Worm (Caenorhabditis elegans) whole organism, late embryonic: ENCODE results near the gene snf-9.

Experiments used
- C08G9.2 ChIP-seq: sonication (generic microtip); optimal IDR thresholded peaks from 2 replicates; lab custom pipeline; 2016; ENCODE audit warnings: mild to moderate bottlenecking, missing genetic modification characterization, moderate library complexity, missing compliant biosample characterization
- C38D4.7 ChIP-seq: fragments of 200-800 bp; sonication (Bioruptor generic); optimal IDR thresholded peaks from 2 replicates; lab custom pipeline; 2018; ENCODE audit warnings: mild to moderate bottlenecking, missing genetic modification characterization, moderate library complexity, missing compliant biosample characterization
- F13H6.1 ChIP-seq: sonication (generic microtip); optimal IDR thresholded peaks from 2 replicates; lab custom pipeline; 2016; ENCODE audit warnings: missing genetic modification characterization, missing compliant biosample characterization
- K09A11.1 ChIP-seq: sonication (generic microtip); optimal IDR thresholded peaks from 2 replicates; lab custom pipeline; 2017; ENCODE audit warnings: antibody characterized with exemption, mild to moderate bottlenecking, missing genetic modification characterization, missing compliant biosample characterization; ENCODE audit not compliant: insufficient read depth
- Y22D7AL.16 ChIP-seq: sonication (generic microtip); optimal IDR thresholded peaks from 2 replicates; lab custom pipeline; 2016; ENCODE audit warnings: missing genetic modification characterization, missing compliant biosample characterization
- ahr-1 ChIP-seq: sonication (generic microtip); optimal IDR thresholded peaks from 2 replicates; lab custom pipeline; 2016; ENCODE audit warnings: missing genetic modification characterization, missing compliant biosample characterization
- ama-1 ChIP-seq: fragments of 150-350 bp; optimal IDR thresholded peaks from 2 replicates; lab custom pipeline; 2014
- ceh-2 ChIP-seq: sonication (generic microtip); optimal IDR thresholded peaks from 2 replicates; lab custom pipeline; 2016; ENCODE audit warnings: missing genotype, missing genetic modification characterization, missing compliant biosample characterization
- ceh-22 ChIP-seq: sonication (generic microtip); optimal IDR thresholded peaks from 2 replicates; lab custom pipeline; 2017; ENCODE audit warnings: missing biosample characterization, missing genetic modification characterization
- ceh-31 ChIP-seq: sonication (generic microtip); optimal IDR thresholded peaks from 2 replicates; lab custom pipeline; 2016; ENCODE audit warnings: missing genetic modification characterization, missing compliant biosample characterization
- elt-2 ChIP-seq: sonication (generic microtip); optimal IDR thresholded peaks from 2 replicates; lab custom pipeline; 2016; ENCODE audit warnings: missing genetic modification reagents, missing genetic modification characterization, missing compliant biosample characterization
- eyg-1 ChIP-seq: sonication (generic microtip); optimal IDR thresholded peaks from 2 replicates; lab custom pipeline; 2016; ENCODE audit warnings: missing genotype, missing genetic modification characterization, missing compliant biosample characterization
- fkh-10 ChIP-seq: fragments of 150-350 bp; optimal IDR thresholded peaks from 2 replicates; lab custom pipeline; 2014; ENCODE audit warnings: missing biosample characterization, missing genetic modification reagents, missing genetic modification characterization
- hlh-13 ChIP-seq: fragments of 200-800 bp; sonication (Bioruptor generic); optimal IDR thresholded peaks from 2 replicates; lab custom pipeline; 2018; ENCODE audit warnings: mild to moderate bottlenecking, missing genetic modification characterization, missing compliant biosample characterization
- hlh-30 ChIP-seq: sonication (generic microtip); optimal IDR thresholded peaks from 2 replicates; lab custom pipeline; 2017; ENCODE audit warnings: antibody characterized with exemption, missing genetic modification characterization, missing compliant biosample characterization; ENCODE audit not compliant: insufficient read depth
- hlh-8 ChIP-seq: sonication (generic microtip); optimal IDR thresholded peaks from 2 replicates; lab custom pipeline; 2016; ENCODE audit warnings: missing genotype, missing genetic modification characterization, missing compliant biosample characterization
- madf-2 ChIP-seq: sonication (generic microtip); optimal IDR thresholded peaks from 2 replicates; lab custom pipeline; 2017; ENCODE audit warnings: missing genetic modification characterization, missing compliant biosample characterization
- nfya-1 ChIP-seq: sonication (generic microtip); optimal IDR thresholded peaks from 2 replicates; lab custom pipeline; 2017; ENCODE audit warnings: missing genetic modification characterization, mild to moderate bottlenecking, missing compliant biosample characterization, antibody characterized with exemption, moderate library complexity
- nhr-232 ChIP-seq: sonication (generic microtip); optimal IDR thresholded peaks from 2 replicates; lab custom pipeline; 2016; ENCODE audit warnings: missing genetic modification characterization, missing compliant biosample characterization
- npax-4 ChIP-seq: sonication (generic microtip); optimal IDR thresholded peaks from 2 replicates; lab custom pipeline; 2016; ENCODE audit warnings: missing genetic modification characterization, missing compliant biosample characterization
- pha-4 ChIP-seq: fragments of 150-350 bp; optimal IDR thresholded peaks from 2 replicates; lab custom pipeline; 2018; ENCODE audit warnings: missing biosample characterization, missing genetic modification reagents, missing genetic modification characterization
- pros-1 ChIP-seq: fragments of 150-350 bp; optimal IDR thresholded peaks from 2 replicates; lab custom pipeline; 2014; ENCODE audit warnings: missing biosample characterization, missing genetic modification reagents, missing genetic modification characterization
- rnt-1 ChIP-seq: sonication (generic microtip); optimal IDR thresholded peaks from 2 replicates; lab custom pipeline; 2016; ENCODE audit warnings: missing genetic modification characterization, missing compliant biosample characterization
- sdc-2 ChIP-seq: sonication (generic microtip); optimal IDR thresholded peaks from 2 replicates; lab custom pipeline; 2016; ENCODE audit warnings: missing genotype, missing genetic modification characterization, missing compliant biosample characterization
- syd-9 ChIP-seq: sonication (generic microtip); optimal IDR thresholded peaks from 2 replicates; lab custom pipeline; 2016; ENCODE audit warnings: mild to moderate bottlenecking, missing genetic modification characterization, moderate library complexity, missing compliant biosample characterization
- tbx-7 ChIP-seq: sonication (generic microtip); optimal IDR thresholded peaks from 2 replicates; lab custom pipeline; 2016; ENCODE audit warnings: missing genotype, missing genetic modification characterization, missing compliant biosample characterization
- ttx-3 ChIP-seq: sonication (generic microtip); optimal IDR thresholded peaks from 2 replicates; lab custom pipeline; 2016; ENCODE audit warnings: missing genetic modification reagents, missing genetic modification characterization, missing compliant biosample characterization
- unc-3 ChIP-seq, 2 experiments: fragments of 200-800 bp in 1 of 2; sonication (Bioruptor generic) in 1 of 2; sonication (generic microtip) in 1 of 2; conservative IDR thresholded peaks in 1 of 2; optimal IDR thresholded peaks in 1 of 2; 2 replicates each; pipeline versions ENCODE4 v1.3.6 to Lab custom; 2016 to 2022; ENCODE audit warnings: missing compliant biosample characterization in 2 of 2, missing genetic modification characterization in 2 of 2, missing genetic modification reagents in 1 of 2
- unc-55 ChIP-seq: sonication (generic microtip); optimal IDR thresholded peaks from 2 replicates; lab custom pipeline; 2017; ENCODE audit warnings: missing biosample characterization, missing genetic modification reagents, missing genetic modification characterization
- unc-86 ChIP-seq: sonication (generic microtip); optimal IDR thresholded peaks from 2 replicates; lab custom pipeline; 2016; ENCODE audit warnings: missing genetic modification characterization, missing compliant biosample characterization

The snf-9 gene

ce11 chrIV:17311842-17312241, at the start of gene snf-9:
TSS of gene snf-9 (plus strand) at chrIV:17312142.
- TF ChIP-seq unc-3 (GFP tag; conservative IDR thresholded peaks at IDR 0.05; lab: Robert Waterston, UW): no peak
- TF ChIP-seq unc-3 (tag; optimal IDR thresholded peaks at IDR 0.05; lab: Kevin White, UChicago): no peak
- no peak for TF ChIP-seq rnt-1 (tag; lab: Kevin White, UChicago)
- no peak for TF ChIP-seq pros-1
- no peak for TF ChIP-seq nfya-1 (tag; lab: Kevin White, UChicago)
- TF ChIP-seq ceh-22 (tag; lab: Kevin White, UChicago): no peak
- no peak for TF ChIP-seq pha-4 (tag; lab: Kevin White, UChicago)
- TF ChIP-seq C38D4.7 (GFP tag; lab: Kevin White, UChicago): no peak
- TF ChIP-seq syd-9: no peak
- TF ChIP-seq, all 69 proteins: peak for 0

ce11 chrIV:17262385-17262784, 49.6 kb upstream of the snf-9 start, which contains the start of gene ZK550.6:
TSS of gene ZK550.6 (minus strand) at chrIV:17262485.
- no peak for TF ChIP-seq F13H6.1 (tag; lab: Kevin White, UChicago)
- TF ChIP-seq npax-4: no peak
- TF ChIP-seq ceh-31 (tag; lab: Kevin White, UChicago): no peak
- no peak for TF ChIP-seq hlh-8 (tag; lab: Kevin White, UChicago)
- no peak for TF ChIP-seq ceh-22 (tag; lab: Kevin White, UChicago)
- no peak for TF ChIP-seq Y22D7AL.16
- TF ChIP-seq tbx-7: no peak

ce11 chrIV:17263714-17264113, 48.2 kb upstream of the snf-9 start:
- peak; percentile 83 for TF ChIP-seq elt-2
- TF ChIP-seq hlh-30 (tag; lab: Kevin White, UChicago): no peak

ce11 chrIV:17264714-17265113, 47.2 kb upstream of the snf-9 start, which contains the start of gene F26D10.13:
TSS of gene F26D10.13 (minus strand) at chrIV:17264814.
- no peak for TF ChIP-seq nhr-232 (tag; lab: Kevin White, UChicago)
- no peak for TF ChIP-seq unc-55 (GFP tag; lab: Kevin White, UChicago)

ce11 chrIV:17265279-17265678, 46.7 kb upstream of the snf-9 start, which contains the start of gene str-187:
TSS of gene str-187 (plus strand) at chrIV:17265579.
- no peak for TF ChIP-seq C08G9.2 (tag; lab: Kevin White, UChicago)
- no peak for TF ChIP-seq syd-9
- TF ChIP-seq pros-1: no peak
- no peak for TF ChIP-seq ahr-1
- TF ChIP-seq sdc-2: no peak
- no peak for TF ChIP-seq ttx-3 (tag; lab: Kevin White, UChicago)
- TF ChIP-seq unc-86 (tag; lab: Kevin White, UChicago): no peak
- no peak for TF ChIP-seq ama-1
- TF ChIP-seq Y22D7AL.16: no peak
- TF ChIP-seq eyg-1: no peak
- no peak for TF ChIP-seq ceh-2 (tag; lab: Kevin White, UChicago)
- no peak for TF ChIP-seq hlh-13 (GFP tag; lab: Kevin White, UChicago)
- TF ChIP-seq fkh-10 (GFP tag; lab: Kevin White, UChicago): no peak
- no peak for TF ChIP-seq hlh-30 (tag; lab: Kevin White, UChicago)
- TF ChIP-seq tbx-7: no peak
- no peak for TF ChIP-seq K09A11.1 (tag; lab: Kevin White, UChicago)

- TF ChIP-seq C08G9.2 (tag; lab: Kevin White, UChicago) (no peak), madf-2 (tag; lab: Kevin White, UChicago) (no peak)
Measured at ce11 chrIV:17265716-17266115, 46.2 kb upstream of the snf-9 start.
